Fruit fly (Drosophila melanogaster) whole organism, embryonic: Measurements from ENCODE around the gene RpL37A.

Experiments used
- ATbp ChIP-seq: fragments of 200-800 bp; sonication (Bioruptor generic); optimal IDR thresholded peaks from 2 replicates; lab custom pipeline; 2017; ENCODE audit warnings: missing biosample characterization, mild to moderate bottlenecking, missing genetic modification characterization, missing genetic modification reagents
- CG10565 ChIP-seq: fragments of 200-800 bp; sonication (Bioruptor generic); optimal IDR thresholded peaks from 3 replicates; lab custom pipeline; 2016; ENCODE audit warnings: missing biosample characterization, mild to moderate bottlenecking, missing genetic modification characterization
- CG12104 ChIP-seq: fragments of 200-800 bp; sonication (Bioruptor generic); optimal IDR thresholded peaks from 3 replicates; lab custom pipeline; 2016; ENCODE audit warnings: missing biosample characterization, missing genetic modification characterization
- CG13624 ChIP-seq: fragments of 200-800 bp; sonication (Bioruptor generic); optimal IDR thresholded peaks from 2 replicates; lab custom pipeline; 2016; ENCODE audit warnings: missing biosample characterization, missing genetic modification characterization
- CG14050 ChIP-seq: fragments of 200-800 bp; sonication (Bioruptor generic); IDR thresholded peaks from 3 replicates; pipeline ENCODE4 v1.3.6; 2022; ENCODE audit warnings: missing biosample characterization, missing genetic modification characterization
- CG2712 ChIP-seq: fragments of 200-800 bp; optimal IDR thresholded peaks from 3 replicates; lab custom pipeline; 2019; ENCODE audit warnings: missing biosample characterization, mild to moderate bottlenecking, missing genetic modification characterization, moderate library complexity
- CG32767 ChIP-seq: fragments of 200-800 bp; sonication (Bioruptor generic); IDR thresholded peaks from 2 replicates; pipeline ENCODE4 v1.3.6; 2022; ENCODE audit warnings: missing biosample characterization, missing genetic modification characterization
- CG3281 ChIP-seq: fragments of 200-800 bp; sonication (Bioruptor generic); optimal IDR thresholded peaks from 3 replicates; lab custom pipeline; 2017; ENCODE audit warnings: missing biosample characterization, mild to moderate bottlenecking, missing genetic modification characterization
- CG6175 ChIP-seq: fragments of 200-800 bp; sonication (Bioruptor generic); IDR thresholded peaks from 3 replicates; pipeline ENCODE4 v1.3.6; 2022; ENCODE audit warnings: missing biosample characterization, missing genetic modification characterization
- CG7987 ChIP-seq: fragments of 200-800 bp; sonication (Bioruptor generic); optimal IDR thresholded peaks from 2 replicates; lab custom pipeline; 2018; ENCODE audit warnings: missing biosample characterization, mild to moderate bottlenecking, missing genetic modification characterization, moderate library complexity
- CG8924 ChIP-seq: fragments of 200-800 bp; optimal IDR thresholded peaks from 3 replicates; lab custom pipeline; 2019; ENCODE audit warnings: missing biosample characterization, mild to moderate bottlenecking, missing genetic modification characterization, moderate library complexity
- CG9437 ChIP-seq: fragments of 200-800 bp; sonication (Bioruptor generic); optimal IDR thresholded peaks from 2 replicates; lab custom pipeline; 2018; ENCODE audit warnings: missing biosample characterization, mild to moderate bottlenecking, missing genetic modification characterization
- CG9817 ChIP-seq: fragments of 200-800 bp; sonication (Bioruptor generic); optimal IDR thresholded peaks from 2 replicates; lab custom pipeline; 2018; ENCODE audit warnings: missing biosample characterization, mild to moderate bottlenecking, missing genetic modification characterization, moderate library complexity
- Dek ChIP-seq: fragments of 200-800 bp; sonication (Bioruptor generic); optimal IDR thresholded peaks from 3 replicates; lab custom pipeline; 2019; ENCODE audit warnings: missing biosample characterization, mild to moderate bottlenecking, missing genetic modification characterization, moderate library complexity
- Doc3 ChIP-seq: fragments of 200-800 bp; sonication (Bioruptor generic); IDR thresholded peaks from 3 replicates; pipeline ENCODE4 v1.3.6; 2022; ENCODE audit warnings: missing biosample characterization, missing genetic modification characterization; ENCODE audit not compliant: partially characterized antibody
- E2f1 ChIP-seq: fragments of 200-800 bp; sonication (Bioruptor generic); IDR thresholded peaks from 2 replicates; pipeline ENCODE4 v1.3.6; 2022; ENCODE audit warnings: missing biosample characterization, missing genetic modification characterization
- Eip74EF ChIP-seq, 2 experiments: fragments of 200-800 bp in 1 of 2; fragments of >200 bp in 1 of 2; sonication (Bioruptor generic) in 1 of 2; optimal IDR thresholded peaks; 2 replicates each; lab custom pipeline; 2017 to 2019; ENCODE audit warnings: missing biosample characterization in 2 of 2, missing genetic modification characterization in 2 of 2, mild to moderate bottlenecking in 1 of 2, moderate library complexity in 1 of 2
- Ets97D ChIP-seq: fragments of 200-800 bp; sonication (Bioruptor generic); optimal IDR thresholded peaks from 3 replicates; lab custom pipeline; 2016; ENCODE audit warnings: missing biosample characterization, missing genetic modification characterization
- Fer2 ChIP-seq: fragments of 200-800 bp; sonication (Bioruptor generic); optimal IDR thresholded peaks from 2 replicates; lab custom pipeline; 2018; ENCODE audit warnings: missing biosample characterization, mild to moderate bottlenecking, missing genetic modification characterization, moderate library complexity
- H2.0 ChIP-seq: fragments of 200-800 bp; sonication (Bioruptor generic); IDR thresholded peaks from 2 replicates; pipeline ENCODE4 v1.3.6; 2022; ENCODE audit warnings: missing biosample characterization, missing genetic modification characterization
- HHEX ChIP-seq: fragments of 200-800 bp; sonication (Bioruptor generic); optimal IDR thresholded peaks from 3 replicates; lab custom pipeline; 2017; ENCODE audit warnings: missing biosample characterization, mild to moderate bottlenecking, missing genetic modification characterization, missing genetic modification reagents
- HLH4C ChIP-seq: fragments of 200-800 bp; sonication (Bioruptor generic); IDR thresholded peaks from 3 replicates; pipeline ENCODE4 v1.3.6; 2022; ENCODE audit warnings: missing biosample characterization, missing genetic modification characterization; ENCODE audit not compliant: partially characterized antibody
- Hr51 ChIP-seq, 2 experiments: fragments of 200-800 bp; sonication (Bioruptor generic); optimal IDR thresholded peaks; 2 replicates in 1 of 2; 3 replicates in 1 of 2; lab custom pipeline; 2016 to 2018; ENCODE audit warnings: missing biosample characterization in 2 of 2, missing genetic modification characterization in 2 of 2, mild to moderate bottlenecking in 1 of 2, moderate library complexity in 1 of 2
- NK7.1 ChIP-seq: fragments of 200-800 bp; sonication (Bioruptor generic); optimal IDR thresholded peaks from 3 replicates; lab custom pipeline; 2016; ENCODE audit warnings: missing biosample characterization, missing genetic modification characterization
- Ravus ChIP-seq: fragments of 200-800 bp; sonication (Bioruptor generic); IDR thresholded peaks from 2 replicates; pipeline ENCODE4 v1.3.6; 2022; ENCODE audit warnings: missing biosample characterization, missing genetic modification characterization
- Sin3A ChIP-seq: fragments of >200 bp; optimal IDR thresholded peaks from 2 replicates; lab custom pipeline; 2018
- Ssrp ChIP-seq: fragments of 200-800 bp; sonication (Bioruptor generic); optimal IDR thresholded peaks from 2 replicates; lab custom pipeline; 2018; ENCODE audit warnings: missing biosample characterization, mild to moderate bottlenecking, missing genetic modification characterization, moderate library complexity
- ara ChIP-seq: fragments of 200-800 bp; sonication (Bioruptor generic); IDR thresholded peaks from 2 replicates; pipeline ENCODE4 v1.3.6; 2022; ENCODE audit warnings: missing biosample characterization, missing genetic modification characterization
- ato ChIP-seq: fragments of 200-800 bp; sonication (Bioruptor generic); IDR thresholded peaks from 2 replicates; pipeline ENCODE4 v1.3.6; 2022; ENCODE audit warnings: missing biosample characterization, missing genetic modification characterization; ENCODE audit not compliant: partially characterized antibody
- ci ChIP-seq: fragments of 200-800 bp; sonication (Bioruptor generic); IDR thresholded peaks from 3 replicates; pipeline ENCODE4 v1.3.6; 2022; ENCODE audit warnings: missing biosample characterization, missing genetic modification characterization
- corto ChIP-seq: fragments of 200-800 bp; sonication (Bioruptor generic); optimal IDR thresholded peaks from 2 replicates; lab custom pipeline; 2016; ENCODE audit warnings: missing biosample characterization, mild to moderate bottlenecking, missing genetic modification characterization, moderate library complexity
- dmrt99B ChIP-seq: fragments of 200-800 bp; sonication (Bioruptor generic); optimal IDR thresholded peaks from 2 replicates; lab custom pipeline; 2018; ENCODE audit warnings: missing biosample characterization, mild to moderate bottlenecking, missing genetic modification characterization, moderate library complexity
- fu2 ChIP-seq: fragments of 200-800 bp; sonication (Bioruptor generic); optimal IDR thresholded peaks from 2 replicates; lab custom pipeline; 2016; ENCODE audit warnings: missing biosample characterization, missing genetic modification characterization
- inv ChIP-seq: fragments of 200-800 bp; sonication (Bioruptor generic); IDR thresholded peaks from 2 replicates; pipeline ENCODE4 v1.3.6; 2022; ENCODE audit warnings: missing biosample characterization, missing genetic modification characterization; ENCODE audit not compliant: partially characterized antibody
- kay ChIP-seq: fragments of 200-800 bp; sonication (Bioruptor generic); optimal IDR thresholded peaks from 2 replicates; lab custom pipeline; 2016; ENCODE audit warnings: missing biosample characterization, missing genetic modification characterization
- ken ChIP-seq: fragments of 200-800 bp; sonication (Bioruptor generic); IDR thresholded peaks from 3 replicates; pipeline ENCODE4 v1.3.6; 2022; ENCODE audit warnings: missing biosample characterization, missing genetic modification characterization
- klu ChIP-seq: fragments of 200-800 bp; sonication (Bioruptor generic); IDR thresholded peaks from 2 replicates; pipeline ENCODE4 v1.3.6; 2022; ENCODE audit warnings: missing biosample characterization, missing genetic modification characterization
- mam ChIP-seq: fragments of 200-800 bp; sonication (Bioruptor generic); optimal IDR thresholded peaks from 3 replicates; lab custom pipeline; 2016; ENCODE audit warnings: missing biosample characterization, missing genetic modification characterization
- mirr ChIP-seq: fragments of 200-800 bp; sonication (Bioruptor generic); optimal IDR thresholded peaks from 3 replicates; lab custom pipeline; 2018; ENCODE audit warnings: missing biosample characterization, mild to moderate bottlenecking, missing genetic modification characterization
- pb ChIP-seq: fragments of 200-800 bp; sonication (Bioruptor generic); optimal IDR thresholded peaks from 3 replicates; lab custom pipeline; 2016; ENCODE audit warnings: missing biosample characterization, missing genetic modification characterization
- peb ChIP-seq: fragments of 200-800 bp; sonication (Bioruptor generic); IDR thresholded peaks from 2 replicates; pipeline ENCODE4 v1.3.6; 2022; ENCODE audit warnings: missing biosample characterization, missing genetic modification characterization
- pfk ChIP-seq: fragments of 200-800 bp; sonication (Bioruptor generic); optimal IDR thresholded peaks from 2 replicates; lab custom pipeline; 2018; ENCODE audit warnings: missing biosample characterization, mild to moderate bottlenecking, missing genetic modification characterization, moderate library complexity
- sc ChIP-seq, 3 experiments: fragments of >200 bp in 2 of 3; fragments of 200-800 bp in 1 of 3; sonication (Bioruptor generic) in 1 of 3; optimal IDR thresholded peaks; 2 replicates in 2 of 3; 3 replicates in 1 of 3; lab custom pipeline; 2017; ENCODE audit warnings: mild to moderate bottlenecking in 1 of 3, missing biosample characterization in 1 of 3, missing genetic modification characterization in 1 of 3, missing genetic modification reagents in 1 of 3
- sens-2 ChIP-seq: fragments of 200-800 bp; sonication (Bioruptor generic); IDR thresholded peaks from 2 replicates; pipeline ENCODE4 v1.3.6; 2022; ENCODE audit warnings: missing biosample characterization, missing genetic modification characterization
- sim ChIP-seq: fragments of 200-800 bp; sonication (Bioruptor generic); IDR thresholded peaks from 2 replicates; pipeline ENCODE4 v1.3.6; 2022; ENCODE audit warnings: missing biosample characterization, missing genetic modification characterization
- sima ChIP-seq: fragments of 200-800 bp; sonication (Bioruptor generic); optimal IDR thresholded peaks from 2 replicates; lab custom pipeline; 2016; ENCODE audit warnings: missing biosample characterization, missing genetic modification characterization
- twi ChIP-seq: fragments of 200-800 bp; optimal IDR thresholded peaks from 2 replicates; lab custom pipeline; 2019; ENCODE audit warnings: missing biosample characterization, mild to moderate bottlenecking, missing genetic modification characterization, moderate library complexity
- wdn ChIP-seq: fragments of 200-800 bp; sonication (Bioruptor generic); IDR thresholded peaks from 2 replicates; pipeline ENCODE4 v1.3.6; 2022; ENCODE audit warnings: missing biosample characterization, missing genetic modification characterization
- zfh1 ChIP-seq: fragments of 200-800 bp; sonication (Bioruptor generic); IDR thresholded peaks from 3 replicates; pipeline ENCODE4 v1.3.6; 2022; ENCODE audit warnings: missing biosample characterization, missing genetic modification characterization

Gene RpL37A

DNA sequence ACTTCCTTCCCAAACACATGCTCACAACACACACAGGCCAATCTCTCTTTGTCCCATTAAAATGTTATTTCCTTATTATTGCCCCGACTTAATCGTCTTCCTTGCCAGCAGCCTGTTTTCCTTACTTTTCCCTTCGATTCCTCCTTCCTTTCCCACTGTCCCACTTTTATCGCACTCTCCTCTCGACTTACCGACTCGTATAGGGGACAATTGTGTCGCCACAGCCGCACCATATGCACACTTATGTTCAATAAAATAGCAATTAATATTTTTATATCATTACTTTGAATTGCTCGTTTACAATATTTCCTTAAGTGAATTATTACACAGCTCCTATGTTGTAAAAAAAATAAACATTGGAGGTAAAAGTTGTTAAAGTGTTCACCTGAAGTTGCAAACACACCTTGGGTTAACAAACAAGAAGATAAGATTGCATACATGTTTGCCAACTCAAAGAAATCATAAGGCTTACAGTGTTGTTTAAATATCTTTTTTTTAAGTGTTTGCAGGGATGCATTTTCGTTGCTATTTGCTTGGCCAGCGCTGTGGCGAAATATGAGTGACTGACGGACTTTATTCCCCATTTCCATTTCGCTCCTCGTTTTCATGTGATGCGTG lies 16.3 kb downstream of the RpL37A start (continued):
- TF ChIP-seq klu (GFP tag; lab: Robert Waterston, UW) (no peak), HHEX (GFP tag; lab: Kevin White, UChicago) (peak; percentile 76), CG32767 (GFP tag; lab: Robert Waterston, UW) (peak; percentile 62), mam (GFP tag; lab: Kevin White, UChicago) (peak; percentile 59), ci (peak; percentile 86), H2.0 (GFP tag; lab: Robert Waterston, UW) (peak; percentile 50; the same call in 1 of the 2 replicates), Ets97D (GFP tag; lab: Kevin White, UChicago) (peak; percentile 38), Ravus (GFP tag; lab: Robert Waterston, UW) (peak; percentile 21), ara (peak; percentile 62; the same call in 1 of the 2 replicates), Eip74EF (GFP tag; optimal IDR thresholded peaks at IDR 0.05; lab: Kevin White, UChicago) (peak in 1 of 2 experiments; percentile 87), Ssrp (tag; lab: Kevin White, UChicago) (peak; percentile 73), NK7.1 (peak; percentile 16), CG9817 (tag; lab: Kevin White, UChicago) (peak; percentile 61), kay (peak; percentile 58), pfk (no peak), mirr (peak; percentile 48), CG9437 (peak; percentile 76), CG7987 (GFP tag; lab: Kevin White, UChicago) (peak; percentile 54), sima (peak; percentile 26), dmrt99B (tag; lab: Kevin White, UChicago) (peak; percentile 90), zfh1 (GFP tag; lab: Robert Waterston, UW) (peak; percentile 47; the same call in 1 of the 3 replicates), sc (optimal IDR thresholded peaks at IDR 0.05; lab: Kevin White, UChicago) (no peak), sc (GFP tag; optimal IDR thresholded peaks at IDR 0.05; lab: Kevin White, UChicago) (peak; percentile 60), wdn (GFP tag; lab: Robert Waterston, UW) (no peak), ato (GFP tag; lab: Robert Waterston, UW) (no peak), CG8924 (peak; percentile 86), sim (GFP tag; lab: Robert Waterston, UW) (no peak; the same call in 1 of the 2 replicates), sens-2 (GFP tag; lab: Robert Waterston, UW) (no peak), CG14050 (GFP tag; lab: Robert Waterston, UW) (peak; percentile 26; the same call in 1 of the 3 replicates), pb (GFP tag; lab: Kevin White, UChicago) (peak; percentile 68), Fer2 (tag; lab: Kevin White, UChicago) (peak; percentile 39), CG3281 (GFP tag; lab: Kevin White, UChicago) (peak; percentile 84), peb (GFP tag; lab: Robert Waterston, UW) (no peak), twi (tag; lab: Kevin White, UChicago) (peak; percentile 53), HLH4C (no peak), Doc3 (GFP tag; lab: Robert Waterston, UW) (no peak), Dek (tag; lab: Kevin White, UChicago) (peak; percentile 61), fu2 (peak; percentile 26), corto (GFP tag; lab: Kevin White, UChicago) (peak; percentile 54), CG12104 (GFP tag; lab: Kevin White, UChicago) (peak; percentile 81), Hr51 (GFP tag; optimal IDR thresholded peaks at IDR 0.05; lab: Kevin White, UChicago) (peak; percentile 51 to 89), ATbp (GFP tag; lab: Kevin White, UChicago) (peak; percentile 86), CG6175 (GFP tag; lab: Robert Waterston, UW) (no peak), Sin3A (lab: Kevin White, UChicago) (no peak), ken (0 out of 3 replicates have a peak, but pooled peaks have one; percentile 33), CG10565 (peak; percentile 23), CG13624 (GFP tag; lab: Kevin White, UChicago) (peak; percentile 60), E2f1 (GFP tag; lab: Robert Waterston, UW) (no peak), inv (GFP tag; lab: Robert Waterston, UW) (no peak), CG2712 (tag; lab: Kevin White, UChicago) (peak; percentile 83)
